Worm (Caenorhabditis elegans): ENCODE data around the gene Y39B6A.43.

DNA sequence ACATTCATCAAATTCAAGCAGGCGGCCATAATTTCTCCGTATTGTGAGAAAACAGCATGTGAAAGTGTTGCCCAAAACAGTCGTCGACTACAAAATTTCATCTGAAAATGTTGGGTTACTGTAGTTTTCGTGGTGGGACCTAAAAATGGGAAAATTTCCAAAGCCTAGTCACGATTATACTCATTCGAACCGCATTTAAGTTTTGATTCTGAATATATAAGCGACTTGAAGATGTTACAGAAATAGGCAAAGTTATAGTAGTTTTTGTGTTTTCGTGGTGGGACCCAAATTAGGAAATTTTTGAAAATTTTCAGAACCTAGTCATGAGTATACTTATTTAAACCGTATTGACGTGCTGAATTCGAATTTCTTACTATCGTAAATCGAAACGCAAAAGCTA is 10.2 kb upstream of the Y39B6A.43 start, which contains the start of gene Y39B6A.41:
- TF ChIP-seq nhr-102 (tag; optimal IDR thresholded peaks at IDR 0.05) = no peak
- TF ChIP-seq ZK546.5 (tag; optimal IDR thresholded peaks at IDR 0.05) = no peak
- no peak for TF ChIP-seq unc-130 (GFP tag; optimal IDR thresholded peaks at IDR 0.05)
- TF ChIP-seq nhr-25 (tag; optimal IDR thresholded peaks at IDR 0.05; ENCODE audit: borderline replicate concordance, insufficient read depth) = no peak
- no peak for TF ChIP-seq ama-1 (optimal IDR thresholded peaks at IDR 0.05)
- TF ChIP-seq ceh-20 (GFP tag; IDR thresholded peaks at IDR 0.05) = no peak
- no peak for TF ChIP-seq unc-62 (GFP tag; optimal IDR thresholded peaks at IDR 0.05 in 1 of 2)
- TF ChIP-seq unc-62 (tag; optimal IDR thresholded peaks at IDR 0.05) = no peak
- no peak for TF ChIP-seq mep-1 (tag; optimal IDR thresholded peaks at IDR 0.05)
- TF ChIP-seq lin-39 (tag; optimal IDR thresholded peaks at IDR 0.05) = no peak

Measured in whole organism, L4 larva.